Worm (Caenorhabditis elegans) whole organism, young adult: ENCODE measurements around the gene Y45F10B.13.
A peak's percentile ranks its signal among the peaks of the same experiment; 100 is the strongest.

Source experiments
- B0336.3 ChIP-seq: fragments of 200-800 bp; sonication (Bioruptor generic); IDR thresholded peaks from 2 replicates; pipeline ENCODE4 v1.3.6; 2022; ENCODE audit warnings: missing genetic modification characterization, missing compliant biosample characterization
- D2030.7 ChIP-seq: fragments of 200-800 bp; sonication (Bioruptor generic); IDR thresholded peaks from 2 replicates; pipeline ENCODE4 v1.3.6; 2022; ENCODE audit warnings: missing genetic modification reagents, missing genetic modification characterization, missing compliant biosample characterization
- F37B4.10 ChIP-seq: fragments of 200-800 bp; sonication (Bioruptor generic); IDR thresholded peaks from 2 replicates; pipeline ENCODE4 v1.3.6; 2022; ENCODE audit warnings: missing genetic modification characterization, missing compliant biosample characterization
- F57A8.1 ChIP-seq: fragments of 200-800 bp; sonication (Bioruptor generic); optimal IDR thresholded peaks from 2 replicates; lab custom pipeline; 2018; ENCODE audit warnings: mild to moderate bottlenecking, missing genetic modification characterization, moderate library complexity, missing compliant biosample characterization
- T26A5.8 ChIP-seq: sonication (generic microtip); optimal IDR thresholded peaks from 2 replicates; lab custom pipeline; 2016; ENCODE audit warnings: missing genetic modification characterization, missing compliant biosample characterization
- Y67H2A.10 ChIP-seq: fragments of 200-800 bp; sonication (Bioruptor generic); conservative IDR thresholded peaks from 2 replicates; pipeline ENCODE4 v1.3.6; 2022; ENCODE audit warnings: missing genetic modification reagents, missing genetic modification characterization, missing compliant biosample characterization
- Y95B8A.8 ChIP-seq: fragments of 200-800 bp; sonication (Bioruptor generic); IDR thresholded peaks from 2 replicates; pipeline ENCODE4 v1.3.6; 2022; ENCODE audit warnings: missing genetic modification reagents, missing genetic modification characterization, missing compliant biosample characterization
- akir-1 ChIP-seq: fragments of 200-800 bp; sonication (Bioruptor generic); optimal IDR thresholded peaks from 2 replicates; lab custom pipeline; 2018; ENCODE audit warnings: mild to moderate bottlenecking, missing genetic modification characterization, moderate library complexity, missing compliant biosample characterization
- ama-1 ChIP-seq, 3 experiments: fragments of 150-350 bp in 1 of 3; sonication (generic microtip) in 2 of 3; optimal IDR thresholded peaks; 2 replicates each; lab custom pipeline; 2014 to 2018; ENCODE audit warnings: missing biosample characterization in 2 of 3, missing genetic modification characterization in 2 of 3, missing genetic modification reagents in 2 of 3
- atf-7 ChIP-seq: sonication (generic microtip); optimal IDR thresholded peaks from 2 replicates; lab custom pipeline; 2017; ENCODE audit warnings: mild to moderate bottlenecking, missing genetic modification characterization, missing compliant biosample characterization
- athp-1 ChIP-seq: sonication (generic microtip); optimal IDR thresholded peaks from 2 replicates; lab custom pipeline; 2017; ENCODE audit warnings: mild to moderate bottlenecking, missing genetic modification characterization, missing compliant biosample characterization
- attf-6 ChIP-seq: fragments of 200-800 bp; sonication (Bioruptor generic); IDR thresholded peaks from 2 replicates; pipeline ENCODE4 v1.3.6; 2022; ENCODE audit warnings: missing genetic modification reagents, missing genetic modification characterization, missing compliant biosample characterization
- ceh-100 ChIP-seq: fragments of 200-800 bp; sonication (Bioruptor generic); IDR thresholded peaks from 2 replicates; pipeline ENCODE4 v1.3.6; 2022; ENCODE audit warnings: missing genetic modification reagents, missing genetic modification characterization, missing compliant biosample characterization
- ceh-79 ChIP-seq: sonication (generic microtip); optimal IDR thresholded peaks from 2 replicates; lab custom pipeline; 2017; ENCODE audit warnings: mild to moderate bottlenecking, missing genetic modification characterization, missing compliant biosample characterization
- die-1 ChIP-seq: sonication (generic microtip); optimal IDR thresholded peaks from 2 replicates; lab custom pipeline; 2016; ENCODE audit warnings: missing genotype, mild to moderate bottlenecking, missing genetic modification characterization, missing compliant biosample characterization
- dox-1 ChIP-seq: fragments of 200-800 bp; sonication (Bioruptor generic); IDR thresholded peaks from 2 replicates; pipeline ENCODE4 v1.3.6; 2022; ENCODE audit warnings: missing genetic modification reagents, missing genetic modification characterization, missing compliant biosample characterization
- dpl-1 ChIP-seq: fragments of 150-350 bp; optimal IDR thresholded peaks from 2 replicates; lab custom pipeline; 2014; ENCODE audit warnings: missing biosample characterization, missing genetic modification reagents, missing genetic modification characterization
- egl-44 ChIP-seq: fragments of 200-800 bp; sonication (Bioruptor generic); IDR thresholded peaks from 2 replicates; pipeline ENCODE4 v1.3.6; 2022; ENCODE audit warnings: missing genetic modification reagents, missing genetic modification characterization, missing compliant biosample characterization
- fkh-3 ChIP-seq: sonication (generic microtip); optimal IDR thresholded peaks from 2 replicates; lab custom pipeline; 2016; ENCODE audit warnings: mild to moderate bottlenecking, missing genetic modification characterization, missing compliant biosample characterization
- hlh-26 ChIP-seq: fragments of 200-800 bp; sonication (Bioruptor generic); conservative IDR thresholded peaks from 2 replicates; pipeline ENCODE4 v1.3.6; 2022; ENCODE audit warnings: missing genetic modification reagents, missing genetic modification characterization, missing compliant biosample characterization
- hmg-1.2 ChIP-seq: fragments of 200-800 bp; sonication (Bioruptor generic); IDR thresholded peaks from 2 replicates; pipeline ENCODE4 v1.3.6; 2022; ENCODE audit warnings: missing genetic modification reagents, missing genetic modification characterization, missing compliant biosample characterization
- lir-1 ChIP-seq: fragments of 200-800 bp; sonication (Bioruptor generic); conservative IDR thresholded peaks from 2 replicates; pipeline ENCODE4 v1.3.6; 2022; ENCODE audit warnings: missing genetic modification reagents, missing genetic modification characterization, missing compliant biosample characterization
- madf-10 ChIP-seq: sonication (generic microtip); optimal IDR thresholded peaks from 2 replicates; lab custom pipeline; 2016; ENCODE audit warnings: mild to moderate bottlenecking, missing genetic modification characterization, missing compliant biosample characterization
- madf-8 ChIP-seq: fragments of 200-800 bp; sonication (Bioruptor generic); conservative IDR thresholded peaks from 2 replicates; pipeline ENCODE4 v1.3.6; 2022; ENCODE audit warnings: missing genetic modification reagents, missing genetic modification characterization, missing compliant biosample characterization
- mel-28 ChIP-seq: sonication (generic microtip); optimal IDR thresholded peaks from 2 replicates; lab custom pipeline; 2016; ENCODE audit warnings: borderline replicate concordance, mild to moderate bottlenecking, missing genetic modification characterization, missing compliant biosample characterization
- nfya-1 ChIP-seq: sonication (generic microtip); optimal IDR thresholded peaks from 2 replicates; lab custom pipeline; 2017; ENCODE audit warnings: antibody characterized with exemption, missing compliant biosample characterization, missing genetic modification characterization, borderline replicate concordance; ENCODE audit not compliant: insufficient read depth
- nfya-2 ChIP-seq: fragments of 200-800 bp; sonication (Bioruptor generic); IDR thresholded peaks from 2 replicates; pipeline ENCODE4 v1.3.6; 2022; ENCODE audit warnings: missing genetic modification reagents, missing genetic modification characterization, missing compliant biosample characterization
- rcor-1 ChIP-seq: fragments of 200-800 bp; sonication (Bioruptor generic); IDR thresholded peaks from 2 replicates; pipeline ENCODE4 v1.3.6; 2022; ENCODE audit warnings: missing genetic modification reagents, missing genetic modification characterization, missing compliant biosample characterization
- sdz-38 ChIP-seq: sonication (generic microtip); optimal IDR thresholded peaks from 2 replicates; lab custom pipeline; 2016; ENCODE audit warnings: missing genotype, missing genetic modification characterization, missing compliant biosample characterization
- snpc-1.1 ChIP-seq: sonication (generic microtip); optimal IDR thresholded peaks from 2 replicates; lab custom pipeline; 2017; ENCODE audit warnings: missing genetic modification characterization, mild to moderate bottlenecking, missing compliant biosample characterization, antibody characterized with exemption, moderate library complexity, missing genotype, missing genetic modification reagents; ENCODE audit not compliant: insufficient read depth
- snpc-4 ChIP-seq, 5 experiments: fragments of 150-350 bp in 1 of 5; sonication (generic microtip) in 4 of 5; optimal IDR thresholded peaks; 2 replicates each; lab custom pipeline; 2014 to 2018; ENCODE audit warnings: missing genetic modification characterization in 5 of 5, missing biosample characterization in 3 of 5, antibody characterized with exemption in 2 of 5, mild to moderate bottlenecking in 2 of 5, missing compliant biosample characterization in 2 of 5, missing genotype in 2 of 5, moderate library complexity in 2 of 5, missing genetic modification reagents in 1 of 5
- unc-62 ChIP-seq: fragments of 150-350 bp; optimal IDR thresholded peaks from 2 replicates; lab custom pipeline; 2014; ENCODE audit warnings: missing biosample characterization, missing genetic modification reagents, missing genetic modification characterization
- ztf-26 ChIP-seq: sonication (generic microtip); optimal IDR thresholded peaks from 2 replicates; lab custom pipeline; 2017; ENCODE audit warnings: missing genetic modification characterization, missing compliant biosample characterization

Gene Y45F10B.13

ce11 chrIV:13591645-13592044 lies 30.1 kb upstream of the Y45F10B.13 start, which contains the start of gene tsp-5 (continued):
- no peak for TF ChIP-seq ceh-100

ce11 chrIV:13588544-13589043 lies 27.1 kb upstream of the Y45F10B.13 start, which contains the start of gene sru-9:
Gene sru-9, plus strand, starts transcription at chrIV:13588993.
- TF ChIP-seq snpc-1.1 (peak; percentile 25), hmg-1.2 (GFP tag; lab: Robert Waterston, UW) (peak; percentile 65), attf-6 (GFP tag; lab: Robert Waterston, UW) (peak; percentile 82), snpc-4 (GFP tag; optimal IDR thresholded peaks at IDR 0.05; lab: Kevin White, UChicago) (peak; percentile 39), snpc-4 (tag; optimal IDR thresholded peaks at IDR 0.05; lab: Kevin White, UChicago) (peak in 3 of 4 experiments; percentile 35 to 90 (median 78))

- TF ChIP-seq Y95B8A.8 (GFP tag; lab: Robert Waterston, UW) (no peak), lir-1 (GFP tag; lab: Robert Waterston, UW) (no peak), athp-1 (tag; lab: Kevin White, UChicago) (no peak), ceh-100 (no peak), die-1 (tag; lab: Kevin White, UChicago) (no peak)
- TF ChIP-seq, all 124 proteins: peak for 0
These were observed 25.6 kb upstream of the Y45F10B.13 start, which contains the start of gene Y45F10B.12 for ce11 chrIV:13587175-13587574. Gene Y45F10B.12, plus strand, starts transcription at chrIV:13587475.

- no peak for TF ChIP-seq ama-1 (optimal IDR thresholded peaks at IDR 0.05; lab: Kevin White, UChicago)
- TF ChIP-seq ama-1 (GFP tag; optimal IDR thresholded peaks at IDR 0.05; lab: Kevin White, UChicago) = no peak
- TF ChIP-seq mel-28 (tag; lab: Kevin White, UChicago) = no peak
- TF ChIP-seq T26A5.8 (tag; lab: Kevin White, UChicago) = no peak
- no peak for TF ChIP-seq egl-44 (GFP tag; lab: Robert Waterston, UW)
- TF ChIP-seq dox-1 (GFP tag; lab: Robert Waterston, UW) = no peak
- TF ChIP-seq unc-62 (GFP tag; lab: Kevin White, UChicago) = no peak
- TF ChIP-seq atf-7 (tag; lab: Kevin White, UChicago) = no peak
- TF ChIP-seq nfya-1 (tag; lab: Kevin White, UChicago) = no peak
- no peak for TF ChIP-seq ztf-26
- no peak for TF ChIP-seq ceh-79 (tag; lab: Kevin White, UChicago)
- TF ChIP-seq lir-1 (GFP tag; lab: Robert Waterston, UW) = no peak
These were observed 23.1 kb upstream of the Y45F10B.13 start, which contains the start of gene sru-11 for ce11 chrIV:13584646-13585045. Gene sru-11, plus strand, starts transcription at chrIV:13584946.

ce11 chrIV:13582909-13583308 lies 21.4 kb upstream of the Y45F10B.13 start, which contains the start of gene sru-12:
Gene sru-12, plus strand, starts transcription at chrIV:13583209.
- no peak for TF ChIP-seq D2030.7 (GFP tag; lab: Robert Waterston, UW)
- TF ChIP-seq dox-1 (GFP tag; lab: Robert Waterston, UW) = no peak
- no peak for TF ChIP-seq B0336.3
- no peak for TF ChIP-seq akir-1 (GFP tag; lab: Kevin White, UChicago)
- TF ChIP-seq madf-10 (tag; lab: Kevin White, UChicago) = no peak
- TF ChIP-seq dpl-1 (GFP tag; lab: Kevin White, UChicago) = no peak
- no peak for TF ChIP-seq ceh-79 (tag; lab: Kevin White, UChicago)
- TF ChIP-seq Y67H2A.10 = no peak
- no peak for TF ChIP-seq sdz-38 (tag; lab: Kevin White, UChicago)
- TF ChIP-seq rcor-1 = no peak
- no peak for TF ChIP-seq ceh-100
- TF ChIP-seq fkh-3 (tag; lab: Kevin White, UChicago) = no peak
- no peak for TF ChIP-seq hlh-26
- no peak for TF ChIP-seq nfya-2 (GFP tag; lab: Robert Waterston, UW)
- TF ChIP-seq F37B4.10 (GFP tag; lab: Robert Waterston, UW) = no peak
- TF ChIP-seq F57A8.1 (GFP tag; lab: Kevin White, UChicago) = no peak
- TF ChIP-seq madf-8 (GFP tag; lab: Robert Waterston, UW) = no peak
